Fruit fly (Drosophila melanogaster) whole organism, embryonic: ENCODE measurements around the gene CG33687.

Experiments used
- BtbVII ChIP-seq: fragments of 200-800 bp; sonication (Bioruptor generic); optimal IDR thresholded peaks from 3 replicates; lab custom pipeline; 2017; ENCODE audit warnings: missing biosample characterization, mild to moderate bottlenecking, missing genetic modification characterization
- CG13894 ChIP-seq: fragments of 200-800 bp; sonication (Bioruptor generic); optimal IDR thresholded peaks from 3 replicates; lab custom pipeline; 2018; ENCODE audit warnings: missing biosample characterization, mild to moderate bottlenecking, missing genetic modification characterization, moderate library complexity
- CG14710 ChIP-seq: fragments of 200-800 bp; sonication (Bioruptor generic); optimal IDR thresholded peaks from 3 replicates; lab custom pipeline; 2019; ENCODE audit warnings: missing biosample characterization, mild to moderate bottlenecking, missing genetic modification characterization, moderate library complexity
- CG15011 ChIP-seq: fragments of 200-800 bp; sonication (Bioruptor generic); optimal IDR thresholded peaks from 3 replicates; lab custom pipeline; 2018; ENCODE audit warnings: missing biosample characterization, mild to moderate bottlenecking, missing genetic modification characterization
- CG1602 ChIP-seq: fragments of 200-800 bp; sonication (Bioruptor generic); optimal IDR thresholded peaks from 3 replicates; lab custom pipeline; 2016; ENCODE audit warnings: missing biosample characterization, missing genetic modification characterization
- CG17568 ChIP-seq: fragments of 200-800 bp; sonication (Bioruptor generic); optimal IDR thresholded peaks from 2 replicates; lab custom pipeline; 2018; ENCODE audit warnings: missing biosample characterization, mild to moderate bottlenecking, missing genetic modification characterization, moderate library complexity
- CG2202 ChIP-seq: fragments of 200-800 bp; sonication (Bioruptor generic); optimal IDR thresholded peaks from 2 replicates; lab custom pipeline; 2018; ENCODE audit warnings: missing biosample characterization, mild to moderate bottlenecking, missing genetic modification characterization
- CG31441 ChIP-seq: fragments of 200-800 bp; sonication (Bioruptor generic); IDR thresholded peaks from 2 replicates; pipeline ENCODE4 v1.3.6; 2022; ENCODE audit warnings: missing biosample characterization, missing genetic modification characterization
- CG43689 ChIP-seq: fragments of 200-800 bp; sonication (Bioruptor generic); IDR thresholded peaks from 2 replicates; pipeline ENCODE4 v1.3.6; 2022; ENCODE audit warnings: missing biosample characterization, missing genetic modification characterization
- CG6272 ChIP-seq: fragments of 200-800 bp; sonication (Bioruptor generic); IDR thresholded peaks from 2 replicates; pipeline ENCODE4 v1.3.6; 2022; ENCODE audit warnings: missing biosample characterization, missing genetic modification characterization
- CG6813 ChIP-seq: fragments of 200-800 bp; sonication (Bioruptor generic); optimal IDR thresholded peaks from 2 replicates; lab custom pipeline; 2017; ENCODE audit warnings: missing biosample characterization, missing genetic modification characterization, mild to moderate bottlenecking, moderate library complexity, missing genetic modification reagents
- CG7963 ChIP-seq: fragments of 200-800 bp; sonication (Bioruptor generic); IDR thresholded peaks from 3 replicates; pipeline ENCODE4 v1.3.6; 2022; ENCODE audit warnings: missing biosample characterization, missing genetic modification characterization; ENCODE audit not compliant: partially characterized antibody
- CG8478 ChIP-seq: fragments of >200 bp; optimal IDR thresholded peaks from 2 replicates; lab custom pipeline; 2018
- CHES-1-like ChIP-seq: fragments of 200-800 bp; sonication (Bioruptor generic); optimal IDR thresholded peaks from 2 replicates; lab custom pipeline; 2016; ENCODE audit warnings: missing biosample characterization, missing genetic modification characterization
- CkIIα-i1 ChIP-seq: fragments of 200-800 bp; sonication (Bioruptor generic); IDR thresholded peaks from 2 replicates; pipeline ENCODE4 v1.3.6; 2022; ENCODE audit warnings: missing biosample characterization, missing genetic modification characterization
- Deaf1 ChIP-seq: fragments of 200-800 bp; optimal IDR thresholded peaks from 3 replicates; lab custom pipeline; 2019; ENCODE audit warnings: missing biosample characterization, mild to moderate bottlenecking, missing genetic modification characterization, moderate library complexity
- ERR ChIP-seq: fragments of 200-800 bp; sonication (Bioruptor generic); optimal IDR thresholded peaks from 2 replicates; lab custom pipeline; 2016; ENCODE audit warnings: missing biosample characterization, missing genetic modification characterization
- Eip74EF ChIP-seq, 2 experiments: fragments of 200-800 bp in 1 of 2; fragments of >200 bp in 1 of 2; sonication (Bioruptor generic) in 1 of 2; optimal IDR thresholded peaks; 2 replicates each; lab custom pipeline; 2017 to 2019; ENCODE audit warnings: missing biosample characterization in 2 of 2, missing genetic modification characterization in 2 of 2, mild to moderate bottlenecking in 1 of 2, moderate library complexity in 1 of 2
- GATAe ChIP-seq: fragments of 200-800 bp; sonication (Bioruptor generic); conservative IDR thresholded peaks from 2 replicates; pipeline ENCODE4 v1.3.6; 2022; ENCODE audit warnings: missing biosample characterization, missing genetic modification characterization
- Gsc ChIP-seq: fragments of 200-800 bp; sonication (Bioruptor generic); IDR thresholded peaks from 2 replicates; pipeline ENCODE4 v1.3.6; 2022; ENCODE audit warnings: missing biosample characterization, missing genetic modification characterization
- HLH54F ChIP-seq: fragments of 200-800 bp; sonication (Bioruptor generic); optimal IDR thresholded peaks from 3 replicates; lab custom pipeline; 2016; ENCODE audit warnings: missing biosample characterization, missing genetic modification characterization
- Hr39 ChIP-seq: fragments of >200 bp; optimal IDR thresholded peaks from 2 replicates; lab custom pipeline; 2017
- MTF-1 ChIP-seq: fragments of 200-800 bp; sonication (Bioruptor generic); optimal IDR thresholded peaks from 2 replicates; lab custom pipeline; 2018; ENCODE audit warnings: missing biosample characterization, mild to moderate bottlenecking, missing genetic modification characterization, borderline replicate concordance
- Nf-YB ChIP-seq: fragments of 200-800 bp; sonication (Bioruptor generic); optimal IDR thresholded peaks from 3 replicates; lab custom pipeline; 2019; ENCODE audit warnings: missing biosample characterization, mild to moderate bottlenecking, missing genetic modification characterization, moderate library complexity
- Oli ChIP-seq: fragments of 200-800 bp; sonication (Bioruptor generic); optimal IDR thresholded peaks from 2 replicates; lab custom pipeline; 2018; ENCODE audit warnings: missing biosample characterization, mild to moderate bottlenecking, missing genetic modification characterization, moderate library complexity
- Pdp1 ChIP-seq, 2 experiments: fragments of 200-800 bp; sonication (Bioruptor generic); optimal IDR thresholded peaks; 3 replicates each; lab custom pipeline; 2016; ENCODE audit warnings: missing biosample characterization in 2 of 2, missing genetic modification characterization in 2 of 2, mild to moderate bottlenecking in 1 of 2, moderate library complexity in 1 of 2
- abd-A ChIP-seq: fragments of 200-800 bp; sonication (Bioruptor generic); optimal IDR thresholded peaks from 3 replicates; lab custom pipeline; 2019; ENCODE audit warnings: missing biosample characterization, mild to moderate bottlenecking, missing genetic modification characterization, moderate library complexity
- ato ChIP-seq: fragments of 200-800 bp; sonication (Bioruptor generic); IDR thresholded peaks from 2 replicates; pipeline ENCODE4 v1.3.6; 2022; ENCODE audit warnings: missing biosample characterization, missing genetic modification characterization; ENCODE audit not compliant: partially characterized antibody
- bcd ChIP-seq: fragments of 200-800 bp; sonication (Bioruptor generic); optimal IDR thresholded peaks from 2 replicates; lab custom pipeline; 2017; ENCODE audit warnings: missing biosample characterization, mild to moderate bottlenecking, missing genetic modification characterization
- cwo ChIP-seq: fragments of 200-800 bp; sonication (Bioruptor generic); optimal IDR thresholded peaks from 3 replicates; lab custom pipeline; 2017; ENCODE audit warnings: missing biosample characterization, missing genetic modification characterization, mild to moderate bottlenecking, moderate library complexity, missing genetic modification reagents
- dati ChIP-seq: fragments of 200-800 bp; sonication (Bioruptor generic); IDR thresholded peaks from 2 replicates; pipeline ENCODE4 v1.3.6; 2022; ENCODE audit warnings: missing biosample characterization, missing genetic modification characterization
- en ChIP-seq: fragments of 200-800 bp; sonication (Bioruptor generic); optimal IDR thresholded peaks from 2 replicates; lab custom pipeline; 2016; ENCODE audit warnings: missing biosample characterization, missing genetic modification characterization
- exex ChIP-seq: fragments of 200-800 bp; sonication (Bioruptor generic); optimal IDR thresholded peaks from 4 replicates; lab custom pipeline; 2018; ENCODE audit warnings: missing biosample characterization, mild to moderate bottlenecking, missing genetic modification characterization, moderate library complexity
- fd64A ChIP-seq: fragments of 200-800 bp; sonication (Bioruptor generic); optimal IDR thresholded peaks from 3 replicates; lab custom pipeline; 2018; ENCODE audit warnings: missing biosample characterization, mild to moderate bottlenecking, missing genetic modification characterization
- h ChIP-seq: fragments of >200 bp; optimal IDR thresholded peaks from 2 replicates; lab custom pipeline; 2017
- hkb ChIP-seq, 2 experiments: fragments of 200-800 bp in 1 of 2; fragments of >200 bp in 1 of 2; sonication (Bioruptor generic) in 1 of 2; IDR thresholded peaks in 1 of 2; optimal IDR thresholded peaks in 1 of 2; 2 replicates each; pipeline versions ENCODE4 v1.3.6 to Lab custom; 2017 to 2022; ENCODE audit warnings: missing biosample characterization in 1 of 2, missing genetic modification characterization in 1 of 2
- inv ChIP-seq: fragments of 200-800 bp; sonication (Bioruptor generic); IDR thresholded peaks from 2 replicates; pipeline ENCODE4 v1.3.6; 2022; ENCODE audit warnings: missing biosample characterization, missing genetic modification characterization; ENCODE audit not compliant: partially characterized antibody
- jumu ChIP-seq: fragments of 200-800 bp; sonication (Bioruptor generic); optimal IDR thresholded peaks from 3 replicates; lab custom pipeline; 2016; ENCODE audit warnings: missing biosample characterization, missing genetic modification characterization
- lilli ChIP-seq: fragments of 200-800 bp; sonication (Bioruptor generic); optimal IDR thresholded peaks from 3 replicates; lab custom pipeline; 2016; ENCODE audit warnings: missing biosample characterization, missing genetic modification characterization
- mirr ChIP-seq: fragments of 200-800 bp; sonication (Bioruptor generic); optimal IDR thresholded peaks from 3 replicates; lab custom pipeline; 2018; ENCODE audit warnings: missing biosample characterization, mild to moderate bottlenecking, missing genetic modification characterization
- phol ChIP-seq: fragments of 200-800 bp; sonication (Bioruptor generic); optimal IDR thresholded peaks from 3 replicates; lab custom pipeline; 2018; ENCODE audit warnings: missing biosample characterization, mild to moderate bottlenecking, missing genetic modification characterization, moderate library complexity
- pzg ChIP-seq: fragments of 200-800 bp; sonication (Bioruptor generic); optimal IDR thresholded peaks from 3 replicates; lab custom pipeline; 2018; ENCODE audit warnings: missing biosample characterization, mild to moderate bottlenecking, missing genetic modification characterization, moderate library complexity
- row ChIP-seq: fragments of 200-800 bp; sonication (Bioruptor generic); IDR thresholded peaks from 3 replicates; pipeline ENCODE4 v1.3.6; 2022; ENCODE audit warnings: missing biosample characterization, missing genetic modification characterization
- salm ChIP-seq: fragments of 200-800 bp; sonication (Bioruptor generic); optimal IDR thresholded peaks from 2 replicates; lab custom pipeline; 2018; ENCODE audit warnings: missing biosample characterization, mild to moderate bottlenecking, missing genetic modification characterization
- sens-2 ChIP-seq: fragments of 200-800 bp; sonication (Bioruptor generic); IDR thresholded peaks from 2 replicates; pipeline ENCODE4 v1.3.6; 2022; ENCODE audit warnings: missing biosample characterization, missing genetic modification characterization
- trem ChIP-seq: fragments of 200-800 bp; optimal IDR thresholded peaks from 3 replicates; lab custom pipeline; 2019; ENCODE audit warnings: missing biosample characterization, mild to moderate bottlenecking, missing genetic modification characterization, moderate library complexity
- tup ChIP-seq: fragments of 200-800 bp; sonication (Bioruptor generic); optimal IDR thresholded peaks from 2 replicates; lab custom pipeline; 2016; ENCODE audit warnings: missing biosample characterization, mild to moderate bottlenecking, missing genetic modification characterization, moderate library complexity
- tx ChIP-seq: fragments of 200-800 bp; sonication (Bioruptor generic); optimal IDR thresholded peaks from 2 replicates; lab custom pipeline; 2016; ENCODE audit warnings: missing biosample characterization, missing genetic modification characterization
- vfl ChIP-seq: fragments of 200-800 bp; sonication (Bioruptor generic); optimal IDR thresholded peaks from 2 replicates; lab custom pipeline; 2016; ENCODE audit warnings: missing biosample characterization, missing genetic modification characterization
- zen ChIP-seq: fragments of 200-800 bp; sonication (Bioruptor generic); optimal IDR thresholded peaks from 3 replicates; lab custom pipeline; 2018; ENCODE audit warnings: missing biosample characterization, mild to moderate bottlenecking, missing genetic modification characterization, moderate library complexity

Gene CG33687

DNA sequence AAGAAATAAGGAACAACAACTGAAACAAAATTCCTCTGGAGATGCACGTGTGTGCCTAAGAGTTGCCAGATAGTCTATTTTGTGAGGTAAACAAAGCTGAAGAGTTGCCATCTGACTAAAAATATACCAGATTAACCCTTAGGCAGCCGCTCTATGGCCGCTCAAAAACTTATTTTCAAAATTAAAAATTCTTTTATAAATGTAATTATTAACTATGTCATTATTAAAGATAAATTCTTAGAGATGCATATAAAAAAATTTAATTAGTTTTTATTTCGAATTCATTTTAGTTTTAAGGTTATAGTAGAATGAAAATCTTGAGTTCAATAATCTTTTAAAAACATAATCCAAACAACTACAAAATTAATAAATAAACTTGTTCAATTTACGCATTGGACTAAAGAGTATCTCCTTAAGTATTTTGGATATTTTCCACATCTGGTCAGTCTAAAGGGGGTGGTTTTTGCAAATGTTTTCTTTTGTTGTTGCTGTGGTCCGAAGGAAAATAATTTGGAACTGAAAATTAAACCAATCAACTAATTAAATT, 31.1 kb downstream of the CG33687 start, which contains the start of gene Tmx3 (continued):
- TF ChIP-seq trem (peak; percentile 83), exex (tag; lab: Kevin White, UChicago) (no peak), lilli (peak; percentile 82), CkIIα-i1 (GFP tag; lab: Robert Waterston, UW) (no peak), dati (GFP tag; lab: Robert Waterston, UW) (peak; percentile 72), CG15011 (GFP tag; lab: Kevin White, UChicago) (peak; percentile 54), pzg (GFP tag; lab: Kevin White, UChicago) (peak; percentile 53), Oli (tag; lab: Kevin White, UChicago) (peak; percentile 81), tup (GFP tag; lab: Kevin White, UChicago) (peak; percentile 40), abd-A (tag; lab: Kevin White, UChicago) (no peak), HLH54F (GFP tag; lab: Kevin White, UChicago) (peak; percentile 59), salm (tag; lab: Kevin White, UChicago) (no peak), bcd (GFP tag; lab: Kevin White, UChicago) (peak; percentile 86), mirr (GFP tag; lab: Kevin White, UChicago) (no peak), CHES-1-like (GFP tag; lab: Kevin White, UChicago) (peak; percentile 55), jumu (GFP tag; lab: Kevin White, UChicago) (peak; percentile 23), Hr39 (lab: Kevin White, UChicago) (no peak), Eip74EF (GFP tag; optimal IDR thresholded peaks at IDR 0.05; lab: Kevin White, UChicago) (no peak), CG43689 (GFP tag; lab: Robert Waterston, UW) (peak; percentile 70; the same call in 1 of the 2 replicates), zen (tag; lab: Kevin White, UChicago) (peak; percentile 89), CG17568 (GFP tag; lab: Kevin White, UChicago) (no peak), tx (peak; percentile 22), Pdp1 (GFP tag; optimal IDR thresholded peaks at IDR 0.05; lab: Kevin White, UChicago) (peak in 1 of 2 experiments; percentile 66), inv (GFP tag; lab: Robert Waterston, UW) (no peak), Deaf1 (tag; lab: Kevin White, UChicago) (no peak), cwo (GFP tag; lab: Kevin White, UChicago) (peak; percentile 90), Nf-YB (GFP tag; lab: Kevin White, UChicago) (no peak), CG7963 (GFP tag; lab: Robert Waterston, UW) (no peak), vfl (peak; percentile 49), MTF-1 (GFP tag; lab: Kevin White, UChicago) (no peak), CG2202 (tag; lab: Kevin White, UChicago) (peak; percentile 61), row (GFP tag; lab: Robert Waterston, UW) (peak; percentile 94), fd64A (GFP tag; lab: Kevin White, UChicago) (no peak), h (lab: Kevin White, UChicago) (no peak), ato (GFP tag; lab: Robert Waterston, UW) (no peak), Gsc (GFP tag; lab: Robert Waterston, UW) (no peak), CG13894 (tag; lab: Kevin White, UChicago) (no peak), CG1602 (GFP tag; lab: Kevin White, UChicago) (peak; percentile 90), GATAe (GFP tag; lab: Robert Waterston, UW) (peak; percentile 42), CG14710 (tag; lab: Kevin White, UChicago) (peak; percentile 93), hkb (optimal IDR thresholded peaks at IDR 0.05; lab: Kevin White, UChicago) (no peak), hkb (GFP tag; IDR thresholded peaks at IDR 0.05; lab: Robert Waterston, UW) (peak; percentile 84), sens-2 (GFP tag; lab: Robert Waterston, UW) (peak; percentile 74), CG6272 (peak; percentile 92), en (GFP tag; lab: Kevin White, UChicago) (no peak), BtbVII (GFP tag; lab: Kevin White, UChicago) (no peak), CG31441 (GFP tag; lab: Robert Waterston, UW) (peak; percentile 93), CG8478 (lab: Kevin White, UChicago) (no peak), phol (tag; lab: Kevin White, UChicago) (peak; percentile 92), CG6813 (GFP tag; lab: Kevin White, UChicago) (peak; percentile 46), ERR (GFP tag; lab: Kevin White, UChicago) (no peak)
